Fruit fly (Drosophila melanogaster) whole organism, prepupa: ENCODE data around the gene CG14120.

Experiments used
- Blimp-1 ChIP-seq: fragments of 200-800 bp; sonication (Bioruptor generic); optimal IDR thresholded peaks from 3 replicates; lab custom pipeline; 2017; ENCODE audit warnings: missing biosample characterization, missing genetic modification characterization, mild to moderate bottlenecking, moderate library complexity, missing genetic modification reagents
- CG11902 ChIP-seq: fragments of 200-800 bp; sonication (Bioruptor generic); optimal IDR thresholded peaks from 3 replicates; lab custom pipeline; 2016; ENCODE audit warnings: missing biosample characterization, missing genetic modification characterization
- CG15336 ChIP-seq: fragments of 200-800 bp; sonication (Bioruptor generic); IDR thresholded peaks from 2 replicates; pipeline ENCODE4 v1.3.6; 2022; ENCODE audit warnings: missing biosample characterization, missing genetic modification characterization
- CG16779 ChIP-seq: fragments of 200-800 bp; sonication (Bioruptor generic); optimal IDR thresholded peaks from 3 replicates; lab custom pipeline; 2017; ENCODE audit warnings: missing biosample characterization, mild to moderate bottlenecking, missing genetic modification characterization
- CG32006 ChIP-seq: fragments of 200-800 bp; sonication (Bioruptor generic); optimal IDR thresholded peaks from 3 replicates; lab custom pipeline; 2017; ENCODE audit warnings: missing biosample characterization, mild to moderate bottlenecking, missing genetic modification characterization
- CG34406 ChIP-seq: fragments of 200-800 bp; sonication (Bioruptor generic); optimal IDR thresholded peaks from 3 replicates; lab custom pipeline; 2016; ENCODE audit warnings: missing biosample characterization, missing genetic modification characterization
- CG6276 ChIP-seq: fragments of 200-800 bp; sonication (Bioruptor generic); optimal IDR thresholded peaks from 2 replicates; lab custom pipeline; 2017; ENCODE audit warnings: missing biosample characterization, mild to moderate bottlenecking, missing genetic modification characterization
- CG6792 ChIP-seq: fragments of 200-800 bp; sonication (Bioruptor generic); optimal IDR thresholded peaks from 3 replicates; lab custom pipeline; 2016; ENCODE audit warnings: missing biosample characterization, missing genetic modification characterization
- CG6854 ChIP-seq: fragments of 200-800 bp; sonication (Bioruptor generic); optimal IDR thresholded peaks from 2 replicates; lab custom pipeline; 2017; ENCODE audit warnings: missing biosample characterization, mild to moderate bottlenecking, missing genetic modification characterization
- CG8632 ChIP-seq: fragments of 200-800 bp; sonication (Bioruptor generic); optimal IDR thresholded peaks from 3 replicates; lab custom pipeline; 2016; ENCODE audit warnings: missing biosample characterization, missing genetic modification characterization
- CG9139 ChIP-seq: fragments of 200-800 bp; sonication (Bioruptor generic); optimal IDR thresholded peaks from 3 replicates; lab custom pipeline; 2017; ENCODE audit warnings: missing biosample characterization, mild to moderate bottlenecking, missing genetic modification characterization
- Eip75B ChIP-seq: fragments of 200-800 bp; sonication (Bioruptor generic); optimal IDR thresholded peaks from 3 replicates; lab custom pipeline; 2016; ENCODE audit warnings: missing biosample characterization, missing genetic modification characterization
- Eip78C ChIP-seq: fragments of 200-800 bp; sonication (Bioruptor generic); peaks from one replicate; lab custom pipeline; 2016; ENCODE audit warnings: missing biosample characterization, missing genetic modification characterization
- Ets21C ChIP-seq: fragments of 200-800 bp; sonication (Bioruptor generic); optimal IDR thresholded peaks from 3 replicates; lab custom pipeline; 2016; ENCODE audit warnings: missing biosample characterization, missing genetic modification characterization
- Ets96B ChIP-seq: fragments of 200-800 bp; optimal IDR thresholded peaks from 2 replicates; lab custom pipeline; 2019; ENCODE audit warnings: missing biosample characterization, mild to moderate bottlenecking, missing genetic modification characterization, moderate library complexity
- Hr39 ChIP-seq: fragments of 200-800 bp; sonication (Bioruptor generic); optimal IDR thresholded peaks from 2 replicates; lab custom pipeline; 2016; ENCODE audit warnings: missing biosample characterization, missing genetic modification characterization
- Lpt ChIP-seq: fragments of 200-800 bp; sonication (Bioruptor generic); optimal IDR thresholded peaks from 3 replicates; lab custom pipeline; 2016; ENCODE audit warnings: missing biosample characterization, missing genetic modification characterization
- OdsH ChIP-seq: fragments of 200-800 bp; sonication (Bioruptor generic); optimal IDR thresholded peaks from 3 replicates; lab custom pipeline; 2016; ENCODE audit warnings: missing biosample characterization, missing genetic modification characterization
- Sox102F ChIP-seq: fragments of 200-800 bp; sonication (Bioruptor generic); optimal IDR thresholded peaks from 2 replicates; lab custom pipeline; 2016; ENCODE audit warnings: missing biosample characterization, mild to moderate bottlenecking, missing genetic modification characterization
- Sox14 ChIP-seq: fragments of 200-800 bp; sonication (Bioruptor generic); optimal IDR thresholded peaks from 3 replicates; lab custom pipeline; 2016; ENCODE audit warnings: missing biosample characterization, missing genetic modification characterization
- acj6 ChIP-seq: fragments of 200-800 bp; sonication (Bioruptor generic); optimal IDR thresholded peaks from 3 replicates; lab custom pipeline; 2016; ENCODE audit warnings: missing biosample characterization, missing genetic modification characterization
- cyc ChIP-seq: fragments of 200-800 bp; sonication (Bioruptor generic); optimal IDR thresholded peaks from 3 replicates; lab custom pipeline; 2016; ENCODE audit warnings: missing biosample characterization, missing genetic modification characterization
- eg ChIP-seq: fragments of 200-800 bp; sonication (Bioruptor generic); IDR thresholded peaks from 3 replicates; pipeline ENCODE4 v1.3.6; 2022; ENCODE audit warnings: missing biosample characterization, missing genetic modification characterization
- esn ChIP-seq: fragments of 200-800 bp; sonication (Bioruptor generic); optimal IDR thresholded peaks from 2 replicates; lab custom pipeline; 2016; ENCODE audit warnings: missing biosample characterization, mild to moderate bottlenecking, missing genetic modification characterization, moderate library complexity
- fd59A ChIP-seq: fragments of 200-800 bp; sonication (Bioruptor generic); optimal IDR thresholded peaks from 2 replicates; lab custom pipeline; 2017; ENCODE audit warnings: missing biosample characterization, mild to moderate bottlenecking, missing genetic modification characterization, missing genetic modification reagents
- fkh ChIP-seq: fragments of 200-800 bp; sonication (Bioruptor generic); optimal IDR thresholded peaks from 3 replicates; lab custom pipeline; 2017; ENCODE audit warnings: missing biosample characterization, mild to moderate bottlenecking, missing genetic modification characterization, moderate library complexity
- net ChIP-seq: fragments of 200-800 bp; sonication (Bioruptor generic); optimal IDR thresholded peaks from 3 replicates; lab custom pipeline; 2016; ENCODE audit warnings: missing biosample characterization, missing genetic modification characterization
- pdm3 ChIP-seq: fragments of 200-800 bp; sonication (Bioruptor generic); optimal IDR thresholded peaks from 3 replicates; lab custom pipeline; 2016; ENCODE audit warnings: missing biosample characterization, missing genetic modification characterization
- spab ChIP-seq: fragments of 200-800 bp; sonication (Bioruptor generic); optimal IDR thresholded peaks from 2 replicates; lab custom pipeline; 2017; ENCODE audit warnings: missing biosample characterization, mild to moderate bottlenecking, missing genetic modification characterization, missing genetic modification reagents
- ss ChIP-seq, 2 experiments: fragments of 200-800 bp; sonication (Bioruptor generic); optimal IDR thresholded peaks; 2 replicates in 1 of 2; 3 replicates in 1 of 2; lab custom pipeline; 2017 to 2018; ENCODE audit warnings: mild to moderate bottlenecking in 2 of 2, missing biosample characterization in 2 of 2, missing genetic modification characterization in 2 of 2, moderate library complexity in 1 of 2
- svp ChIP-seq: fragments of 200-800 bp; sonication (Bioruptor generic); peaks from one replicate; lab custom pipeline; 2016; ENCODE audit warnings: missing biosample characterization, missing genetic modification characterization
- vri ChIP-seq: fragments of 200-800 bp; sonication (Bioruptor generic); optimal IDR thresholded peaks from 3 replicates; lab custom pipeline; 2016; ENCODE audit warnings: missing biosample characterization, mild to moderate bottlenecking, missing genetic modification characterization

CG14120 gene

dm6 chr3L:12884680-12885079 lies at the start of gene CG14120:
TSS of gene CG14120 (plus strand) at chr3L:12885039.
- TF ChIP-seq Sox14 (GFP tag; lab: Kevin White, UChicago) (no peak), vri (peak; percentile 81)

DNA sequence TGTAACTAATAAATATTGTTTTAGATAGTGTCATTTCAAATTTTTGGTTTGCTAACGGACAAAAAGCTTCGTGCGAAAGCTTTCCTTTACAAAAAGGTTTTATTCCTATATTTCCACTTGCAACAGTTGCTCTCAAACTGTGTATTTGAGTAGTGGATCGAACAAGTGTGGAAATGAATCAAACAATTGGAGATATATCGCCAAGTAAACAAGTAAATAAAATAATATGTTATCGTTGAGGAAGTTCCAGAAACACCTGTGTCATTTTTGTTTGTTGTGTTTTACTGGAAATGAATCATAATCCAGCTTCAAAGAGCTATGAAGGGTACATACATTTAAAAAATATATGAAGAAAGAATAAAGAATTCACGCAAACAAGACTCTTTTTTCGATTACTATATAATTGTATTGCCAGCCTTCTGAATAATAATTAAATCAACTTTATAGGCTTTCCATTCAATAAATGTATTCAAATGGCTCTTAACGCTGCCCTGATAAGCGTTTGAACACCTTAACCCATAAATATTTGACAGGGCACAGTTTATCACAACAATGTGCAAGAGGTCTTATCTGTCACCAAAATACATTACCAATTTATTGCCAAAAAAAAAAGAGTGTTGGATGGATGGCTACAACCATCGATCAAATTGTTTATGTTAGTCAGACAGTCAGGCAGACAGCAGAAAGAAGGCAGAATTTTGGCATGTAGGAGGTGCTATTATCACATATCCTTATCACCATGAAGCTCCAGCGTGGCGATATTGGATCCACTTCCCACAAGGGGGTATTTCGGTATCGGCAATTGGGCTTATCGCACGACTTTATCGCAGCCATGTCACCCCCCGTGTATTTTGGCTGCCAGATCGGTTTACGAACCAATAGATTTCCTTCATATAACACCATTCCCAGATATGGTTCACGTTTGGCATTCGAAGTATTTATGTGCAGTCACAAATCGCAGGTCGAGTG lies 49.0 kb upstream of the CG14120 start:
- peak; percentile 3 for TF ChIP-seq esn
- TF ChIP-seq vri, result peak; percentile 85
- peak; percentile 57 for TF ChIP-seq svp (GFP tag; lab: Kevin White, UChicago)
- no peak for TF ChIP-seq Blimp-1 (GFP tag; lab: Kevin White, UChicago)
- no peak for TF ChIP-seq cyc
- TF ChIP-seq ss (GFP tag; optimal IDR thresholded peaks at IDR 0.05; lab: Kevin White, UChicago), result no peak
- TF ChIP-seq fkh, result peak; percentile 88
- no peak for TF ChIP-seq CG34406 (GFP tag; lab: Kevin White, UChicago)
- no peak for TF ChIP-seq CG15336 (GFP tag; lab: Robert Waterston, UW)
- TF ChIP-seq Eip78C (GFP tag; lab: Kevin White, UChicago), result peak; percentile 62

DNA sequence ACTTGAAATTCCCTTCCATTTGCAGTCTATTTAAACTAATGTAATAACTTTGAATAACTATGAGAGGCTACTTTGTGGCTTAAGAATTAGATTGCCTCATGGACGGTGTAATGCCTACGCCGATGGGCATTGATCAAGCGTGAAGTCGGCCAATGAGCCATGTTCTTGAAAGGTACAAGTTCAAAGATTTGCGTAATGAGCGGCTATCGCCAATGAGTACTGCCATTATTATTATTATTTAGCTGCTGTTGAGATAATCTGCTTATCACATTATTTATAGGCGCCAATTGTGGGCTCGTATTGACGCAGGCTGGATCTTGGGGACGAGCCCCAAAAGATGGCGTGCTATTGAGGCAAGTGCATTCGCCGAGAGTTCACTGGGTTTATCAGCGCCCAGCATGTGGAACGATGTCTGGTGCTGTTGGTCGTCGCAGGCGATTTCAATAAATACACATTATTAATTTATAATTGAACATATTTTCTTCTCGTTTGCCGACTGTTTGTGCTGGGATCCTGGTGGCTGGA lies 47.6 kb upstream of the CG14120 start:
- TF ChIP-seq Eip75B (GFP tag; lab: Kevin White, UChicago) (peak; percentile 12), svp (GFP tag; lab: Kevin White, UChicago) (peak; percentile 98), vri (peak; percentile 20), Eip78C (GFP tag; lab: Kevin White, UChicago) (peak; percentile 47), CG16779 (tag; lab: Kevin White, UChicago) (no peak), CG32006 (GFP tag; lab: Kevin White, UChicago) (peak; percentile 4), Ets21C (GFP tag; lab: Kevin White, UChicago) (no peak), eg (GFP tag; lab: Robert Waterston, UW) (no peak)

dm6 chr3L:12839882-12840281 lies 45.0 kb upstream of the CG14120 start:
- TF ChIP-seq OdsH (GFP tag; lab: Kevin White, UChicago), result no peak

DNA sequence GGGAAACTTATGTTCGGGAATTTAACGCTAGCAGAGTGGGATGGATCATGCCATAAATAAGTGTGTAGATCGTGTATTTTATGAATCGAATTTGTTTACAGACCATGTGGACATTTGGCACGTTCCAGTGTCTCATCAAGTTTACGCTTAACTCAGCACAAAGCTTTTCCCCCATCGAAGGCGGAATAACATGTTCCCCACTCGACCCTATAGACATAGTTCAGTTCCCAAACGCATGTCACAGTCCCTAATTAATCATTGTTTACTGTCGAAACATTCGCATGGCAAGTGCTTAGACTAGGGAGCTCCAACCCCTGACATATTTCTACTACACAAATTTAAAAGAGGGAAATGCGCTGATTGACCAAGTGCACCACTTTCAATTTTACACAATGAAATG lies 43.4 kb upstream of the CG14120 start:
- TF ChIP-seq CG6276 (GFP tag; lab: Kevin White, UChicago) (no peak), fkh (peak; percentile 19)

- TF ChIP-seq CG6854 (GFP tag; lab: Kevin White, UChicago) (no peak), acj6 (no peak), spab (GFP tag; lab: Kevin White, UChicago) (no peak), fd59A (GFP tag; lab: Kevin White, UChicago) (no peak), net (no peak), OdsH (GFP tag; lab: Kevin White, UChicago) (no peak), CG9139 (GFP tag; lab: Kevin White, UChicago) (no peak), esn (no peak), CG11902 (GFP tag; lab: Kevin White, UChicago) (no peak), Eip75B (GFP tag; lab: Kevin White, UChicago) (no peak), Hr39 (GFP tag; lab: Kevin White, UChicago) (no peak), CG6792 (GFP tag; lab: Kevin White, UChicago) (no peak), Sox102F (GFP tag; lab: Kevin White, UChicago) (no peak), Ets96B (no peak), CG8632 (GFP tag; lab: Kevin White, UChicago) (no peak), svp (GFP tag; lab: Kevin White, UChicago) (no peak), fkh (no peak), Lpt (no peak), pdm3 (no peak)
These were observed 42.3 kb upstream of the CG14120 start for dm6 chr3L:12842532-12842931.
